Fruit fly (Drosophila melanogaster): Measurements from ENCODE around the gene dls.

Gene dls

DNA sequence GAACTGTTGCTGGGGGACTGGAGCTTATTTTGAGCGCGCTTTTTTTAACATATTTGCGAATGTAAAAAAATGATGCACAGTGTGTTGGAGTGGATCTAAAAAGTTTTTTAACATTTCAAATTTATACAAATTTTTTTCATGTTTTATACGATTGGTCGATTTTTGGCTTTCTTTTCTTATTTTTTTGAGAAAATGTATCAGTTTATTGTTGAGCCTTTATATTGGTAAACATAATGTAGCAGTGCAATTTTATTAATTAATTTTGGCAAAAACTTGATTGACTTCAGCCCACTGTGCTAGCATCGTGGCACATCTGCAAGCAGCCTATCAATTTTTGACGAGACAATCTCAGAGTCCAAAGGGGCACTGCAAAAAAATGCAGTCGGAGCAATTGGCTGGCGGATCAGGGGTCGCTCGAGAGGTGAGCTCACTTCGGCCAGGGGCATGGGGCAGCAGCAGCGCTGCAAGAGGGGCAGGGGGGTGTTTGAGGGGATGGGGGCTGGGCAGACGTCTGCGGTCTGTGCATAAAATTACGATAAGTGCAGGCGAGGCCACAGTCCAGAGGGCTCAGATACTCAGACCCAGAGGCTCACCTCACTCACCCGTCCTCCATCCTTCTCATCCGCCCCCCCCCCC is 25.4 kb upstream of the dls start (continued):
- peak; percentile 75 for TF ChIP-seq CG11902 (GFP tag; optimal IDR thresholded peaks at IDR 0.05)
- peak; percentile 87 for TF ChIP-seq Sox14 (GFP tag; optimal IDR thresholded peaks at IDR 0.05)
- TF ChIP-seq CG4318 (GFP tag; optimal IDR thresholded peaks at IDR 0.05) = peak; percentile 12
- peak; percentile 81 for TF ChIP-seq CG31627 (GFP tag; optimal IDR thresholded peaks at IDR 0.05)
- peak; percentile 90 for TF ChIP-seq Met (GFP tag; optimal IDR thresholded peaks at IDR 0.05)
- TF ChIP-seq CG8119 (GFP tag; IDR thresholded peaks at IDR 0.05) = peak; percentile 65; the same call in 2 of the 3 replicates
- TF ChIP-seq achi (GFP tag; optimal IDR thresholded peaks at IDR 0.05) = peak; percentile 81
- peak; percentile 49 for TF ChIP-seq CG32006 (GFP tag; optimal IDR thresholded peaks at IDR 0.05)
- TF ChIP-seq net (GFP tag; optimal IDR thresholded peaks at IDR 0.05) = peak; percentile 86

dm6 chr3L:16176492-16176891 is 24.6 kb upstream of the dls start:
- TF ChIP-seq Gug (GFP tag; IDR thresholded peaks at IDR 0.05) (no peak), dac (GFP tag; optimal IDR thresholded peaks at IDR 0.05) (no peak), CG4318 (GFP tag; optimal IDR thresholded peaks at IDR 0.05) (no peak), ss (GFP tag; optimal IDR thresholded peaks at IDR 0.05) (peak in 1 of 2 experiments; percentile 68), acj6 (GFP tag; optimal IDR thresholded peaks at IDR 0.05) (peak; percentile 72), CG11762 (GFP tag; optimal IDR thresholded peaks at IDR 0.05; ENCODE audit: insufficient read depth) (peak; percentile 57), CG8632 (GFP tag; optimal IDR thresholded peaks at IDR 0.05) (peak; percentile 59), CG8319 (GFP tag; optimal IDR thresholded peaks at IDR 0.05) (peak; percentile 32), Ets21C (GFP tag; optimal IDR thresholded peaks at IDR 0.05) (peak; percentile 31), Ets96B (tag; optimal IDR thresholded peaks at IDR 0.05) (peak; percentile 82), net (GFP tag; optimal IDR thresholded peaks at IDR 0.05) (peak; percentile 51), Eip78C (GFP tag) (peak; percentile 96), CG34406 (GFP tag; optimal IDR thresholded peaks at IDR 0.05) (peak; percentile 62), lz (GFP tag; optimal IDR thresholded peaks at IDR 0.05) (peak; percentile 63), CG16779 (tag; optimal IDR thresholded peaks at IDR 0.05) (no peak), CG32006 (GFP tag; optimal IDR thresholded peaks at IDR 0.05) (peak; percentile 26), topi (GFP tag; optimal IDR thresholded peaks at IDR 0.05) (peak; percentile 77), CG11294 (GFP tag; IDR thresholded peaks at IDR 0.05) (no peak), CG6792 (GFP tag; optimal IDR thresholded peaks at IDR 0.05) (peak; percentile 58), vri (GFP tag; optimal IDR thresholded peaks at IDR 0.05) (peak; percentile 36), CG3919 (GFP tag; optimal IDR thresholded peaks at IDR 0.05) (peak; percentile 58), Eip93F (GFP tag; optimal IDR thresholded peaks at IDR 0.05) (no peak), esn (GFP tag; optimal IDR thresholded peaks at IDR 0.05) (peak; percentile 81), CG8119 (GFP tag; IDR thresholded peaks at IDR 0.05) (no peak), Hr38 (GFP tag; optimal IDR thresholded peaks at IDR 0.05) (no peak), CG7368 (GFP tag; optimal IDR thresholded peaks at IDR 0.05) (peak; percentile 3), CG3032 (tag; optimal IDR thresholded peaks at IDR 0.05) (peak; percentile 79), fkh (GFP tag; optimal IDR thresholded peaks at IDR 0.05) (no peak), achi (GFP tag; optimal IDR thresholded peaks at IDR 0.05) (peak; percentile 49), salr (GFP tag; optimal IDR thresholded peaks at IDR 0.05) (peak; percentile 33 to 58), Sox15 (GFP tag; optimal IDR thresholded peaks at IDR 0.05) (peak; percentile 57), OdsH (GFP tag; optimal IDR thresholded peaks at IDR 0.05) (peak; percentile 67), CG31627 (GFP tag; optimal IDR thresholded peaks at IDR 0.05) (peak; percentile 64), Smox (GFP tag; optimal IDR thresholded peaks at IDR 0.05) (peak; percentile 71), CG10669 (GFP tag; optimal IDR thresholded peaks at IDR 0.05) (peak; percentile 71), CG6163 (GFP tag; IDR thresholded peaks at IDR 0.05) (no peak), Hr4 (GFP tag; optimal IDR thresholded peaks at IDR 0.05) (peak; percentile 28), CG15336 (GFP tag; IDR thresholded peaks at IDR 0.05) (no peak), fd59A (GFP tag; optimal IDR thresholded peaks at IDR 0.05) (peak; percentile 69), CG1621 (tag; optimal IDR thresholded peaks at IDR 0.05) (peak; percentile 26), CG6276 (GFP tag; optimal IDR thresholded peaks at IDR 0.05) (no peak), spab (GFP tag; optimal IDR thresholded peaks at IDR 0.05) (peak; percentile 76), pdm3 (GFP tag; optimal IDR thresholded peaks at IDR 0.05) (peak; percentile 66), Eip75B (GFP tag; optimal IDR thresholded peaks at IDR 0.05) (peak; percentile 68), cyc (GFP tag; optimal IDR thresholded peaks at IDR 0.05) (peak; percentile 61), CG11902 (GFP tag; optimal IDR thresholded peaks at IDR 0.05) (peak; percentile 29)
